In the genomic region with DNA sequence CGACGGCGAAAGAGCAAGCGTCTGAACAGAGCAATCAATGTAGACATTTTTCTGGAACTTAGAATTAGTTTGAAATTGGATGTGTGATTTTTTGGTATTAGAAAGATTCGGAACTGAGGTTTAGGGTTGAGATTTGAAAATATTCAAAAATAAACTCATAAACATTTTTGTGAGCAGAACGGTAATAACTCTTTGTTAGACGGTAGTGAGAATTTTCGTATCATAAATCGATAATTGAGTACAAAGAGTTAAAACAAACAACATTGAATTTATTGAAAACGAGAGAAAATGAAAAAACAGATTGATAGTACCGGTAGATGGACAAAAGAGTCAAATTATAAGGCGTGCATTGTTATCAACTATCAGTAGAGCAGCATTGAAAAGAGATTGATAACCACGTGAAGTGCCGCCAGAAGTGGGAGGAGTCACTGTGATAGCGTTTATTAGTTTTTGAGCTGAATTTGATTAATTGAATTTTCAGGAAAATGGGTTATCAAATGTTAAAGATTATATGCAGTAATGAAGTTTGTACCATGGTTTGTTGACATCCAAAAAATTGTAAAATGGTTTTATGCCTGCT, we compare ENCODE assay signal across 6 worm cellular contexts.
TF ChIP-seq lines count a peak whose summit lies in the region.

A gene (minus strand): TSS at position 51 of the 580 bp plus-strand sequence.

TF ChIP-seq in whole organism, L1 larva, 84 proteins besides CTCF, POLR2A, EP300 and RAD21 (continues in another document):
- TF ChIP-seq unc-98 (GFP tag; IDR thresholded peaks at IDR 0.05; lab: Robert Waterston, UW) (no peak), irx-1 (tag; optimal IDR thresholded peaks at IDR 0.05; lab: Kevin White, UChicago) (no peak), pqm-1 (tag; optimal IDR thresholded peaks at IDR 0.05; lab: Kevin White, UChicago) (peak; percentile 62), snpc-4 (tag; optimal IDR thresholded peaks at IDR 0.05; lab: Kevin White, UChicago) (no peak), jun-1 (tag; optimal IDR thresholded peaks at IDR 0.05; lab: Kevin White, UChicago) (no peak), lin-35 (GFP tag; optimal IDR thresholded peaks at IDR 0.05; lab: Kevin White, UChicago) (peak in 1 of 2 experiments; percentile 19), nhr-76 (tag; optimal IDR thresholded peaks at IDR 0.05; lab: Kevin White, UChicago) (no peak), ceh-63 (GFP tag; optimal IDR thresholded peaks at IDR 0.05; lab: Kevin White, UChicago) (no peak), skn-1 (tag; optimal IDR thresholded peaks at IDR 0.05; lab: Kevin White, UChicago) (no peak), hlh-4 (tag; optimal IDR thresholded peaks at IDR 0.05; lab: Kevin White, UChicago) (no peak), mef-2 (tag; optimal IDR thresholded peaks at IDR 0.05; lab: Kevin White, UChicago) (no peak), nhr-77 (tag; optimal IDR thresholded peaks at IDR 0.05; lab: Kevin White, UChicago) (no peak), elt-2 (tag; optimal IDR thresholded peaks at IDR 0.05; lab: Kevin White, UChicago) (peak; percentile 91), tlp-1 (tag; optimal IDR thresholded peaks at IDR 0.05; lab: Kevin White, UChicago) (no peak)

TF ChIP-seq in whole organism, L2 larva, 48 proteins besides CTCF, POLR2A, EP300 and RAD21:
- no peak for TF ChIP-seq aly-2 (tag; optimal IDR thresholded peaks at IDR 0.05; lab: Kevin White, UChicago)
- TF ChIP-seq unc-62 (GFP tag; optimal IDR thresholded peaks at IDR 0.05; lab: Kevin White, UChicago), result no peak
- no peak for TF ChIP-seq lin-11 (tag; optimal IDR thresholded peaks at IDR 0.05; lab: Kevin White, UChicago)
- TF ChIP-seq gmeb-1 (tag; optimal IDR thresholded peaks at IDR 0.05; lab: Kevin White, UChicago), result peak; percentile 10
- peak; percentile 59 for TF ChIP-seq sma-9 (GFP tag; optimal IDR thresholded peaks at IDR 0.05; lab: Kevin White, UChicago)
- TF ChIP-seq sma-9 (tag; optimal IDR thresholded peaks at IDR 0.05; lab: Kevin White, UChicago), result no peak
- peak; percentile 84 for TF ChIP-seq fos-1 (tag; optimal IDR thresholded peaks at IDR 0.05; lab: Kevin White, UChicago)
- no peak for TF ChIP-seq nhr-237 (tag; optimal IDR thresholded peaks at IDR 0.05; lab: Kevin White, UChicago)
- TF ChIP-seq F13H6.1 (tag; optimal IDR thresholded peaks at IDR 0.05; lab: Kevin White, UChicago), result peak; percentile 21

TF ChIP-seq in whole organism, L3 larva, 47 proteins besides CTCF, POLR2A, EP300 and RAD21:
- TF ChIP-seq pha-4 (tag; optimal IDR thresholded peaks at IDR 0.05; lab: Kevin White, UChicago) (peak; percentile 49), pqm-1 (tag; optimal IDR thresholded peaks at IDR 0.05; lab: Kevin White, UChicago) (peak; percentile 78), elt-2 (tag; optimal IDR thresholded peaks at IDR 0.05; lab: Kevin White, UChicago) (peak; percentile 95), elt-1 (tag; optimal IDR thresholded peaks at IDR 0.05; lab: Kevin White, UChicago) (no peak), ama-1 (optimal IDR thresholded peaks at IDR 0.05; lab: Kevin White, UChicago) (no peak), ceh-9 (tag; optimal IDR thresholded peaks at IDR 0.05; lab: Kevin White, UChicago) (no peak), skn-1 (tag; optimal IDR thresholded peaks at IDR 0.05; lab: Kevin White, UChicago) (peak; percentile 50), ceh-28 (tag; optimal IDR thresholded peaks at IDR 0.05; lab: Kevin White, UChicago) (peak; percentile 21)

TF ChIP-seq in whole organism, L4 larva, 104 proteins besides CTCF, POLR2A, EP300 and RAD21 (continues in another document):
- no peak for TF ChIP-seq lsy-2 (tag; optimal IDR thresholded peaks at IDR 0.05; lab: Kevin White, UChicago)
- no peak for TF ChIP-seq dmd-8 (GFP tag; IDR thresholded peaks at IDR 0.05; lab: Robert Waterston, UW)
- TF ChIP-seq nhr-28 (tag; optimal IDR thresholded peaks at IDR 0.05; lab: Kevin White, UChicago), result peak; percentile 68
- no peak for TF ChIP-seq unc-39 (tag; optimal IDR thresholded peaks at IDR 0.05; lab: Kevin White, UChicago)
- no peak for TF ChIP-seq mxl-2 (GFP tag; conservative IDR thresholded peaks at IDR 0.05; lab: Robert Waterston, UW)
- no peak for TF ChIP-seq daf-19 (GFP tag; conservative IDR thresholded peaks at IDR 0.05; lab: Robert Waterston, UW)
- no peak for TF ChIP-seq ztf-7 (tag; optimal IDR thresholded peaks at IDR 0.05; lab: Kevin White, UChicago)
- no peak for TF ChIP-seq F37D6.2 (tag; optimal IDR thresholded peaks at IDR 0.05; lab: Kevin White, UChicago)
- no peak for TF ChIP-seq ceh-32 (tag; optimal IDR thresholded peaks at IDR 0.05; lab: Kevin White, UChicago; ENCODE audit: poor library complexity)
- TF ChIP-seq nhr-11 (tag; optimal IDR thresholded peaks at IDR 0.05; lab: Kevin White, UChicago), result no peak
- TF ChIP-seq mdt-29 (GFP tag; IDR thresholded peaks at IDR 0.05; lab: Robert Waterston, UW), result no peak
- no peak for TF ChIP-seq madf-5 (GFP tag; IDR thresholded peaks at IDR 0.05; lab: Robert Waterston, UW)
- TF ChIP-seq hlh-11 (tag; optimal IDR thresholded peaks at IDR 0.05; lab: Kevin White, UChicago), result peak; percentile 64
- no peak for TF ChIP-seq nhr-237 (tag; optimal IDR thresholded peaks at IDR 0.05; lab: Kevin White, UChicago)
- no peak for TF ChIP-seq ceh-28 (tag; optimal IDR thresholded peaks at IDR 0.05; lab: Kevin White, UChicago)
- no peak for TF ChIP-seq ceh-82 (tag; optimal IDR thresholded peaks at IDR 0.05; lab: Kevin White, UChicago)
- no peak for TF ChIP-seq arid-1 (GFP tag; conservative IDR thresholded peaks at IDR 0.05; lab: Robert Waterston, UW)
- no peak for TF ChIP-seq ZK546.5 (tag; optimal IDR thresholded peaks at IDR 0.05; lab: Kevin White, UChicago)
- no peak for TF ChIP-seq gei-8 (GFP tag; optimal IDR thresholded peaks at IDR 0.05; lab: Kevin White, UChicago)
- no peak for TF ChIP-seq Y5F2A.4 (GFP tag; optimal IDR thresholded peaks at IDR 0.05; lab: Kevin White, UChicago)

TF ChIP-seq in whole organism, late embryonic, 69 proteins besides CTCF, POLR2A, EP300 and RAD21:
- TF ChIP-seq ceh-18 (tag; optimal IDR thresholded peaks at IDR 0.05; lab: Kevin White, UChicago), result no peak
- peak; percentile 68 for TF ChIP-seq elt-2 (tag; optimal IDR thresholded peaks at IDR 0.05; lab: Kevin White, UChicago)
- TF ChIP-seq rnt-1 (tag; optimal IDR thresholded peaks at IDR 0.05; lab: Kevin White, UChicago), result no peak
TF ChIP-seq in whole organism, late embryonic: peak in this region for 1.

TF ChIP-seq in whole organism, young adult, 124 proteins besides CTCF, POLR2A, EP300 and RAD21:
- TF ChIP-seq snpc-3.4 (tag; optimal IDR thresholded peaks at IDR 0.05; lab: Kevin White, UChicago), result no peak
- peak; percentile 43 for TF ChIP-seq nhr-80 (tag; optimal IDR thresholded peaks at IDR 0.05; lab: Kevin White, UChicago)
